Fruit fly (Drosophila melanogaster) whole organism, adult: ENCODE data around the gene CG15385.

ENCODE experiments used
- CG12768 ChIP-seq: fragments of 200-800 bp; sonication (Bioruptor generic); optimal IDR thresholded peaks from 2 replicates; lab custom pipeline; 2017; ENCODE audit warnings: missing biosample characterization, missing genetic modification characterization, mild to moderate bottlenecking, moderate library complexity, missing genetic modification reagents
- CG14711 ChIP-seq: fragments of 200-800 bp; sonication (Bioruptor generic); optimal IDR thresholded peaks from 2 replicates; lab custom pipeline; 2018; ENCODE audit warnings: missing biosample characterization, mild to moderate bottlenecking, missing genetic modification characterization, moderate library complexity
- CG5204 ChIP-seq: fragments of 200-800 bp; sonication (Bioruptor generic); optimal IDR thresholded peaks from 2 replicates; lab custom pipeline; 2016; ENCODE audit warnings: missing biosample characterization, missing genetic modification characterization
- Clk ChIP-seq: fragments of 200-800 bp; sonication (Bioruptor generic); optimal IDR thresholded peaks from 2 replicates; lab custom pipeline; 2017; ENCODE audit warnings: missing biosample characterization, missing genetic modification characterization
- Crg-1 ChIP-seq: fragments of 200-800 bp; sonication (Bioruptor generic); optimal IDR thresholded peaks from 2 replicates; lab custom pipeline; 2016; ENCODE audit warnings: missing biosample characterization, missing genetic modification characterization
- Hr96 ChIP-seq: fragments of 200-800 bp; sonication (Bioruptor generic); optimal IDR thresholded peaks from 2 replicates; lab custom pipeline; 2016; ENCODE audit warnings: missing biosample characterization, missing genetic modification characterization
- cic ChIP-seq: fragments of 200-800 bp; sonication (Bioruptor generic); optimal IDR thresholded peaks from 2 replicates; lab custom pipeline; 2017; ENCODE audit warnings: missing biosample characterization, mild to moderate bottlenecking, missing genetic modification characterization, moderate library complexity
- cnc ChIP-seq, 2 experiments: fragments of >200 bp; optimal IDR thresholded peaks; 2 replicates each; lab custom pipeline; 2017
- kay ChIP-seq: fragments of 200-800 bp; sonication (Bioruptor generic); peaks from one replicate; lab custom pipeline; 2016; ENCODE audit warnings: missing biosample characterization, missing genetic modification characterization, borderline replicate concordance
- ovo ChIP-seq: fragments of 200-800 bp; sonication (Bioruptor generic); optimal IDR thresholded peaks from 2 replicates; lab custom pipeline; 2016; ENCODE audit warnings: missing biosample characterization, missing genetic modification characterization
- pad ChIP-seq: fragments of 200-800 bp; sonication (Bioruptor generic); optimal IDR thresholded peaks from 3 replicates; lab custom pipeline; 2017; ENCODE audit warnings: missing biosample characterization, missing genetic modification characterization, mild to moderate bottlenecking, moderate library complexity, missing genetic modification reagents

- no peak for TF ChIP-seq pad
- TF ChIP-seq ovo = no peak
- TF ChIP-seq CG12768 = peak; percentile 39
- TF ChIP-seq cic (GFP tag; lab: Kevin White, UChicago) = peak; percentile 69
- TF ChIP-seq CG14711 (tag; lab: Kevin White, UChicago) = no peak
- no peak for TF ChIP-seq Crg-1 (GFP tag; lab: Kevin White, UChicago)
- no peak for TF ChIP-seq Hr96 (GFP tag; lab: Kevin White, UChicago)
- TF ChIP-seq Clk (GFP tag; lab: Kevin White, UChicago) = no peak
- TF ChIP-seq kay = peak; percentile 97
- no peak for TF ChIP-seq CG5204 (GFP tag; lab: Kevin White, UChicago)
- no peak for TF ChIP-seq cnc (optimal IDR thresholded peaks at IDR 0.05; lab: Kevin White, UChicago)
Observed at dm6 chr2L:2236722-2237121, 24.4 kb upstream of the CG15385 start, which contains the start of gene Sec24CD.
